Fruit fly (Drosophila melanogaster) whole organism, embryonic: ENCODE measurements around the gene Pdi.

Experiments
- CG10959 ChIP-seq: fragments of 200-800 bp; sonication (Bioruptor generic); IDR thresholded peaks from 2 replicates; pipeline ENCODE4 v1.3.6; 2022; ENCODE audit warnings: missing biosample characterization, missing genetic modification characterization
- CG11695 ChIP-seq: fragments of 200-800 bp; sonication (Bioruptor generic); IDR thresholded peaks from 3 replicates; pipeline ENCODE4 v1.3.6; 2022; ENCODE audit warnings: missing biosample characterization, missing genetic modification characterization
- CG1602 ChIP-seq: fragments of 200-800 bp; sonication (Bioruptor generic); optimal IDR thresholded peaks from 3 replicates; lab custom pipeline; 2016; ENCODE audit warnings: missing biosample characterization, missing genetic modification characterization
- CG18262 ChIP-seq: fragments of 200-800 bp; optimal IDR thresholded peaks from 3 replicates; lab custom pipeline; 2019; ENCODE audit warnings: missing biosample characterization, mild to moderate bottlenecking, missing genetic modification characterization, moderate library complexity
- CG32767 ChIP-seq: fragments of 200-800 bp; sonication (Bioruptor generic); IDR thresholded peaks from 2 replicates; pipeline ENCODE4 v1.3.6; 2022; ENCODE audit warnings: missing biosample characterization, missing genetic modification characterization
- CG3995 ChIP-seq: fragments of 200-800 bp; sonication (Bioruptor generic); optimal IDR thresholded peaks from 3 replicates; lab custom pipeline; 2016; ENCODE audit warnings: missing biosample characterization, missing genetic modification characterization
- CG4328 ChIP-seq: fragments of 200-800 bp; sonication (Bioruptor generic); optimal IDR thresholded peaks from 3 replicates; lab custom pipeline; 2017; ENCODE audit warnings: missing biosample characterization, missing genetic modification reagents, missing genetic modification characterization
- CG4854 ChIP-seq: fragments of 200-800 bp; sonication (Bioruptor generic); optimal IDR thresholded peaks from 2 replicates; lab custom pipeline; 2016; ENCODE audit warnings: missing biosample characterization, missing genetic modification characterization, inconsistent platforms
- CG6813 ChIP-seq: fragments of 200-800 bp; sonication (Bioruptor generic); optimal IDR thresholded peaks from 2 replicates; lab custom pipeline; 2017; ENCODE audit warnings: missing biosample characterization, missing genetic modification characterization, mild to moderate bottlenecking, moderate library complexity, missing genetic modification reagents
- CG8290 ChIP-seq, 3 experiments: fragments of 200-800 bp; sonication (Bioruptor generic); optimal IDR thresholded peaks; 2 replicates each; lab custom pipeline; 2016 to 2019; ENCODE audit warnings: missing biosample characterization in 3 of 3, missing genetic modification characterization in 3 of 3, mild to moderate bottlenecking in 2 of 3, moderate library complexity in 1 of 3
- CG9609 ChIP-seq: fragments of 200-800 bp; sonication (Bioruptor generic); optimal IDR thresholded peaks from 3 replicates; lab custom pipeline; 2016; ENCODE audit warnings: missing biosample characterization, missing genetic modification characterization
- CG9932 ChIP-seq: fragments of 200-800 bp; sonication (Bioruptor generic); IDR thresholded peaks from 2 replicates; pipeline ENCODE4 v1.3.6; 2022; ENCODE audit warnings: missing biosample characterization, missing genetic modification characterization
- CrebB ChIP-seq: fragments of 200-800 bp; sonication (Bioruptor generic); optimal IDR thresholded peaks from 3 replicates; lab custom pipeline; 2018; ENCODE audit warnings: missing biosample characterization, mild to moderate bottlenecking, missing genetic modification characterization
- Deaf1 ChIP-seq: fragments of 200-800 bp; optimal IDR thresholded peaks from 3 replicates; lab custom pipeline; 2019; ENCODE audit warnings: missing biosample characterization, mild to moderate bottlenecking, missing genetic modification characterization, moderate library complexity
- Dref ChIP-seq: fragments of 200-800 bp; sonication (Bioruptor generic); IDR thresholded peaks from 2 replicates; pipeline ENCODE4 v1.3.6; 2022; ENCODE audit warnings: missing biosample characterization, missing genetic modification characterization
- Eip74EF ChIP-seq, 2 experiments: fragments of 200-800 bp in 1 of 2; fragments of >200 bp in 1 of 2; sonication (Bioruptor generic) in 1 of 2; optimal IDR thresholded peaks; 2 replicates each; lab custom pipeline; 2017 to 2019; ENCODE audit warnings: missing biosample characterization in 2 of 2, missing genetic modification characterization in 2 of 2, mild to moderate bottlenecking in 1 of 2, moderate library complexity in 1 of 2
- Fer1 ChIP-seq: fragments of 200-800 bp; sonication (Bioruptor generic); optimal IDR thresholded peaks from 2 replicates; lab custom pipeline; 2017; ENCODE audit warnings: missing biosample characterization, mild to moderate bottlenecking, missing genetic modification characterization
- Fer2 ChIP-seq: fragments of 200-800 bp; sonication (Bioruptor generic); optimal IDR thresholded peaks from 2 replicates; lab custom pipeline; 2018; ENCODE audit warnings: missing biosample characterization, mild to moderate bottlenecking, missing genetic modification characterization, moderate library complexity
- HHEX ChIP-seq: fragments of 200-800 bp; sonication (Bioruptor generic); optimal IDR thresholded peaks from 3 replicates; lab custom pipeline; 2017; ENCODE audit warnings: missing biosample characterization, mild to moderate bottlenecking, missing genetic modification characterization, missing genetic modification reagents
- HLH4C ChIP-seq: fragments of 200-800 bp; sonication (Bioruptor generic); IDR thresholded peaks from 3 replicates; pipeline ENCODE4 v1.3.6; 2022; ENCODE audit warnings: missing biosample characterization, missing genetic modification characterization; ENCODE audit not compliant: partially characterized antibody
- Hand ChIP-seq: fragments of 200-800 bp; sonication (Bioruptor generic); optimal IDR thresholded peaks from 2 replicates; lab custom pipeline; 2017; ENCODE audit warnings: mild to moderate bottlenecking, missing biosample characterization, missing genetic modification reagents, missing genetic modification characterization
- Hey ChIP-seq: fragments of 200-800 bp; sonication (Bioruptor generic); optimal IDR thresholded peaks from 3 replicates; lab custom pipeline; 2018; ENCODE audit warnings: missing biosample characterization, mild to moderate bottlenecking, missing genetic modification characterization
- Hr3 ChIP-seq: fragments of 200-800 bp; sonication (Bioruptor generic); optimal IDR thresholded peaks from 3 replicates; lab custom pipeline; 2016; ENCODE audit warnings: missing biosample characterization, missing genetic modification characterization
- Hr78 ChIP-seq, 2 experiments: fragments of 200-800 bp in 1 of 2; fragments of >200 bp in 1 of 2; sonication (Bioruptor generic) in 1 of 2; optimal IDR thresholded peaks; 2 replicates each; lab custom pipeline; 2017 to 2019; ENCODE audit warnings: missing biosample characterization in 2 of 2, missing genetic modification characterization in 2 of 2, mild to moderate bottlenecking in 1 of 2, moderate library complexity in 1 of 2
- Lhr ChIP-seq: fragments of 200-800 bp; sonication (Bioruptor generic); optimal IDR thresholded peaks from 3 replicates; lab custom pipeline; 2017; ENCODE audit warnings: mild to moderate bottlenecking, missing biosample characterization, missing genetic modification reagents, missing genetic modification characterization
- Lim3 ChIP-seq: fragments of 200-800 bp; sonication (Bioruptor generic); IDR thresholded peaks from 2 replicates; pipeline ENCODE4 v1.3.6; 2022; ENCODE audit warnings: missing biosample characterization, missing genetic modification characterization
- Mad ChIP-seq: fragments of 200-800 bp; sonication (Bioruptor generic); optimal IDR thresholded peaks from 2 replicates; lab custom pipeline; 2016; ENCODE audit warnings: missing biosample characterization, missing genetic modification characterization
- Max ChIP-seq: fragments of 200-800 bp; sonication (Bioruptor generic); optimal IDR thresholded peaks from 2 replicates; lab custom pipeline; 2016; ENCODE audit warnings: missing biosample characterization, mild to moderate bottlenecking, missing genetic modification characterization
- Med ChIP-seq: fragments of 200-800 bp; sonication (Bioruptor generic); peaks from one replicate; lab custom pipeline; 2016; ENCODE audit warnings: missing biosample characterization, missing genetic modification characterization, mild to moderate bottlenecking, inconsistent platforms, moderate library complexity
- Nf-YB ChIP-seq: fragments of 200-800 bp; sonication (Bioruptor generic); optimal IDR thresholded peaks from 3 replicates; lab custom pipeline; 2019; ENCODE audit warnings: missing biosample characterization, mild to moderate bottlenecking, missing genetic modification characterization, moderate library complexity
- Nf-YC ChIP-seq: fragments of 200-800 bp; optimal IDR thresholded peaks from 3 replicates; lab custom pipeline; 2019; ENCODE audit warnings: missing biosample characterization, mild to moderate bottlenecking, missing genetic modification characterization, moderate library complexity
- al ChIP-seq: fragments of 200-800 bp; sonication (Bioruptor generic); IDR thresholded peaks from 2 replicates; pipeline ENCODE4 v1.3.6; 2022; ENCODE audit warnings: missing biosample characterization, missing genetic modification characterization
- btn ChIP-seq: fragments of 200-800 bp; sonication (Bioruptor generic); optimal IDR thresholded peaks from 2 replicates; lab custom pipeline; 2016; ENCODE audit warnings: missing biosample characterization, missing genetic modification characterization
- corto ChIP-seq: fragments of 200-800 bp; sonication (Bioruptor generic); optimal IDR thresholded peaks from 2 replicates; lab custom pipeline; 2016; ENCODE audit warnings: missing biosample characterization, mild to moderate bottlenecking, missing genetic modification characterization, moderate library complexity
- eve ChIP-seq, 2 experiments: fragments of >200 bp; optimal IDR thresholded peaks; 2 replicates each; lab custom pipeline; 2017; ENCODE audit warnings: missing biosample characterization in 2 of 2, missing genetic modification characterization in 2 of 2
- fd3F ChIP-seq: fragments of 200-800 bp; sonication (Bioruptor generic); optimal IDR thresholded peaks from 2 replicates; lab custom pipeline; 2018; ENCODE audit warnings: missing biosample characterization, mild to moderate bottlenecking, missing genetic modification characterization, moderate library complexity
- fd64A ChIP-seq: fragments of 200-800 bp; sonication (Bioruptor generic); optimal IDR thresholded peaks from 3 replicates; lab custom pipeline; 2018; ENCODE audit warnings: missing biosample characterization, mild to moderate bottlenecking, missing genetic modification characterization
- ham ChIP-seq: fragments of 200-800 bp; sonication (Bioruptor generic); IDR thresholded peaks from 2 replicates; pipeline ENCODE4 v1.3.6; 2022; ENCODE audit warnings: missing biosample characterization, missing genetic modification characterization
- nom ChIP-seq: fragments of 200-800 bp; sonication (Bioruptor generic); optimal IDR thresholded peaks from 2 replicates; lab custom pipeline; 2017; ENCODE audit warnings: missing biosample characterization, missing genetic modification characterization, mild to moderate bottlenecking, moderate library complexity, missing genetic modification reagents
- oc ChIP-seq: fragments of 200-800 bp; sonication (Bioruptor generic); optimal IDR thresholded peaks from 2 replicates; lab custom pipeline; 2018; ENCODE audit warnings: missing biosample characterization, mild to moderate bottlenecking, missing genetic modification characterization, moderate library complexity
- phol ChIP-seq: fragments of 200-800 bp; sonication (Bioruptor generic); optimal IDR thresholded peaks from 3 replicates; lab custom pipeline; 2018; ENCODE audit warnings: missing biosample characterization, mild to moderate bottlenecking, missing genetic modification characterization, moderate library complexity
- sens-2 ChIP-seq: fragments of 200-800 bp; sonication (Bioruptor generic); IDR thresholded peaks from 2 replicates; pipeline ENCODE4 v1.3.6; 2022; ENCODE audit warnings: missing biosample characterization, missing genetic modification characterization
- slou ChIP-seq: fragments of 200-800 bp; sonication (Bioruptor generic); optimal IDR thresholded peaks from 3 replicates; lab custom pipeline; 2016; ENCODE audit warnings: missing biosample characterization, missing genetic modification characterization
- slp2 ChIP-seq: fragments of 200-800 bp; sonication (Bioruptor generic); optimal IDR thresholded peaks from 2 replicates; lab custom pipeline; 2016; ENCODE audit warnings: missing biosample characterization, missing genetic modification characterization
- sqz ChIP-seq: fragments of 200-800 bp; sonication (Bioruptor generic); optimal IDR thresholded peaks from 3 replicates; lab custom pipeline; 2018; ENCODE audit warnings: missing biosample characterization, mild to moderate bottlenecking, missing genetic modification characterization
- tna ChIP-seq: fragments of 200-800 bp; sonication (Bioruptor generic); IDR thresholded peaks from 2 replicates; pipeline ENCODE4 v1.3.6; 2022; ENCODE audit warnings: missing biosample characterization, missing genetic modification characterization; ENCODE audit not compliant: partially characterized antibody
- tx ChIP-seq: fragments of 200-800 bp; sonication (Bioruptor generic); optimal IDR thresholded peaks from 2 replicates; lab custom pipeline; 2016; ENCODE audit warnings: missing biosample characterization, missing genetic modification characterization

The Pdi gene

dm6 chr3L:15136659-15137572 is 5.7 kb downstream of the Pdi start, which contains the start of gene CG12316 (continued):
- peak; percentile 77 for TF ChIP-seq CG1602 (GFP tag; lab: Kevin White, UChicago)
- TF ChIP-seq nom, result peak; percentile 95
- peak; percentile 80 for TF ChIP-seq CG8290 (GFP tag; optimal IDR thresholded peaks at IDR 0.05; lab: Kevin White, UChicago)
- peak in 1 of 2 experiments; percentile 85 for TF ChIP-seq CG8290 (tag; optimal IDR thresholded peaks at IDR 0.05; lab: Kevin White, UChicago)
- TF ChIP-seq slou (GFP tag; lab: Kevin White, UChicago), result peak; percentile 9
- TF ChIP-seq Med (GFP tag; lab: Kevin White, UChicago), result peak; percentile 99
- TF ChIP-seq Fer2 (tag; lab: Kevin White, UChicago), result peak; percentile 81
- peak; percentile 71 for TF ChIP-seq sens-2
- no peak for TF ChIP-seq eve (GFP tag; optimal IDR thresholded peaks at IDR 0.05; lab: Kevin White, UChicago)
- TF ChIP-seq CG9932 (GFP tag; lab: Robert Waterston, UW), result peak; percentile 81
- peak; percentile 83 for TF ChIP-seq HLH4C (GFP tag; lab: Robert Waterston, UW)
- peak; percentile 79 for TF ChIP-seq Deaf1 (tag; lab: Kevin White, UChicago)
- peak; percentile 89 for TF ChIP-seq slp2 (GFP tag; lab: Kevin White, UChicago)
- TF ChIP-seq CG4854 (GFP tag; lab: Kevin White, UChicago), result peak; percentile 86
- TF ChIP-seq CG6813 (GFP tag; lab: Kevin White, UChicago), result peak; percentile 94
- peak; percentile 89 for TF ChIP-seq CG11695 (GFP tag; lab: Robert Waterston, UW)
- peak; percentile 75 for TF ChIP-seq Hey (tag; lab: Kevin White, UChicago)
- TF ChIP-seq tna (GFP tag; lab: Robert Waterston, UW), result peak; percentile 44
- TF ChIP-seq CrebB, result peak; percentile 92
- peak; percentile 95 for TF ChIP-seq CG18262 (tag; lab: Kevin White, UChicago)
- TF ChIP-seq sqz (GFP tag; lab: Kevin White, UChicago), result peak; percentile 40
- TF ChIP-seq Hr78 (GFP tag; optimal IDR thresholded peaks at IDR 0.05; lab: Kevin White, UChicago), result peak in 1 of 2 experiments; percentile 82
- peak; percentile 80 for TF ChIP-seq Nf-YB (GFP tag; lab: Kevin White, UChicago)
- peak; percentile 69 for TF ChIP-seq Lhr (GFP tag; lab: Kevin White, UChicago)
- TF ChIP-seq CG9609 (GFP tag; lab: Kevin White, UChicago), result peak; percentile 93
- peak; percentile 92 for TF ChIP-seq fd64A (GFP tag; lab: Kevin White, UChicago)
- peak; percentile 91 for TF ChIP-seq Hand (GFP tag; lab: Kevin White, UChicago)
- TF ChIP-seq CG10959 (GFP tag; lab: Robert Waterston, UW), result peak; percentile 86
- TF ChIP-seq Max, result peak; percentile 85
- peak; percentile 90; the same call in 1 of the 2 replicates for TF ChIP-seq CG32767 (GFP tag; lab: Robert Waterston, UW)
- peak; percentile 96 for TF ChIP-seq Fer1 (GFP tag; lab: Kevin White, UChicago)
- TF ChIP-seq ham (GFP tag; lab: Robert Waterston, UW), result peak; percentile 40; the same call in 1 of the 2 replicates
- TF ChIP-seq al (GFP tag; lab: Robert Waterston, UW), result peak; percentile 28
- peak; percentile 85 for TF ChIP-seq HHEX
- peak; percentile 87 for TF ChIP-seq btn
- TF ChIP-seq tx (GFP tag; lab: Kevin White, UChicago), result peak; percentile 84
- peak; percentile 77 for TF ChIP-seq CG3995 (GFP tag; lab: Kevin White, UChicago)
- peak; percentile 89 for TF ChIP-seq oc (tag; lab: Kevin White, UChicago)
- peak; percentile 94 for TF ChIP-seq CG4328 (GFP tag; lab: Kevin White, UChicago)
- peak; percentile 85 for TF ChIP-seq fd3F (GFP tag; lab: Kevin White, UChicago)
- TF ChIP-seq corto (GFP tag; lab: Kevin White, UChicago), result peak; percentile 82
- TF ChIP-seq Mad (GFP tag; lab: Kevin White, UChicago), result peak; percentile 95
- peak; percentile 71 for TF ChIP-seq Dref (GFP tag; lab: Robert Waterston, UW)
- TF ChIP-seq Hr3, result peak; percentile 85
- TF ChIP-seq Nf-YC (tag; lab: Kevin White, UChicago), result peak; percentile 82
- TF ChIP-seq phol, result peak; percentile 91
- peak in 1 of 2 experiments; percentile 90 for TF ChIP-seq Eip74EF (GFP tag; optimal IDR thresholded peaks at IDR 0.05; lab: Kevin White, UChicago)
- TF ChIP-seq Lim3 (GFP tag; lab: Robert Waterston, UW), result no peak
